Fruit fly (Drosophila melanogaster): ENCODE measurements around the gene CG31808.

DNA sequence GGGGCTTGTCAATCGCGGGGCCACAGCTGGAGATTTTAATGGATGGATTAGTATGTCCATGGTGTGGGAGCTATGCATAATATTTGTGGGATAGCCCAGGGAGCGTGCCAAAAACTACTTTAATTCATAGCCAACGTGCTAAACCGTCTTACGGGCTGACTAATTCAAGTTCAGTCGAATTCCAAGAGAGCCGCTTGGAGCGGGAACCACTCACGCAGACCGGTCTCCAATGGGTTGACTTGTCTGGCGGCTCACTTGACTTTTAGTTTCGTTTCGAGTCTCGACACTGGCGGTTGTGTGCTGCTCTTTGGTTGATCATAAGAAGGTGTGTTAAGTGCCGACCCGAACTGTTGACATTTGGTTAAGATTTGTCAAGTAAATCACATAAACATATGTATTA is 38.1 kb upstream of the CG31808 start, which contains the start of gene yellow-b:
- TF ChIP-seq CG5204 (GFP tag; optimal IDR thresholded peaks at IDR 0.05) (no peak), Crg-1 (GFP tag; optimal IDR thresholded peaks at IDR 0.05) (no peak), CG1620 (GFP tag; optimal IDR thresholded peaks at IDR 0.05) (no peak), kay (GFP tag; ENCODE audit: borderline replicate concordance) (no peak), Clk (GFP tag; optimal IDR thresholded peaks at IDR 0.05) (no peak)

Measured in whole organism, adult.